Fruit fly (Drosophila melanogaster) Kc167 (cell line): ENCODE data around the gene CG3513.

Source experiments
- Myc ChIP-seq: fragments of >200 bp; optimal IDR thresholded peaks from 2 replicates; lab custom pipeline; 2017; ENCODE audit warnings: missing external identifiers
- Sin3A ChIP-seq: fragments of >200 bp; optimal IDR thresholded peaks from 2 replicates; lab custom pipeline; 2018; ENCODE audit warnings: missing external identifiers
- h ChIP-seq: fragments of >200 bp; optimal IDR thresholded peaks from 3 replicates; lab custom pipeline; 2018; ENCODE audit warnings: missing external identifiers
- insv ChIP-seq: fragments of >200 bp; optimal IDR thresholded peaks from 3 replicates; lab custom pipeline; 2018; ENCODE audit warnings: missing external identifiers
- psq ChIP-seq: fragments of >200 bp; optimal IDR thresholded peaks from 2 replicates; lab custom pipeline; 2017; ENCODE audit warnings: missing external identifiers
- ttk ChIP-seq: sonication (Bioruptor generic); optimal IDR thresholded peaks from 2 replicates; lab custom pipeline; 2017; ENCODE audit warnings: missing external identifiers

Gene CG3513

dm6 chr2L:3662307-3662795, 30.6 kb downstream of the CG3513 start, which contains the start of gene Drgx:
Drgx (plus strand) TSS chr2L:3662745.
- TF ChIP-seq insv (lab: Kevin White, UChicago) (no peak), Sin3A (lab: Kevin White, UChicago) (no peak)

- no peak for TF ChIP-seq Sin3A (lab: Kevin White, UChicago)
- no peak for TF ChIP-seq psq (lab: Kevin White, UChicago)
- TF ChIP-seq insv (lab: Kevin White, UChicago) = no peak
- no peak for TF ChIP-seq ttk (lab: Kevin White, UChicago)
- no peak for TF ChIP-seq h
- no peak for TF ChIP-seq Myc
Measured at dm6 chr2L:3657349-3658142, 35.4 kb downstream of the CG3513 start.

- TF ChIP-seq Myc (no peak), ttk (lab: Kevin White, UChicago) (no peak), h (no peak)
Measured at dm6 chr2L:3656667-3657066, 36.3 kb downstream of the CG3513 start, which contains the start of gene for. for (minus strand) TSS chr2L:3656953.

- TF ChIP-seq Sin3A (lab: Kevin White, UChicago) = no peak
- no peak for TF ChIP-seq ttk (lab: Kevin White, UChicago)
Measured at dm6 chr2L:3655698-3656105, 37.3 kb downstream of the CG3513 start.

dm6 chr2L:3654956-3655618, 37.9 kb downstream of the CG3513 start:
- TF ChIP-seq h (no peak), Sin3A (lab: Kevin White, UChicago) (no peak), insv (lab: Kevin White, UChicago) (no peak), Myc (no peak), ttk (lab: Kevin White, UChicago) (no peak), psq (lab: Kevin White, UChicago) (no peak)

DNA sequence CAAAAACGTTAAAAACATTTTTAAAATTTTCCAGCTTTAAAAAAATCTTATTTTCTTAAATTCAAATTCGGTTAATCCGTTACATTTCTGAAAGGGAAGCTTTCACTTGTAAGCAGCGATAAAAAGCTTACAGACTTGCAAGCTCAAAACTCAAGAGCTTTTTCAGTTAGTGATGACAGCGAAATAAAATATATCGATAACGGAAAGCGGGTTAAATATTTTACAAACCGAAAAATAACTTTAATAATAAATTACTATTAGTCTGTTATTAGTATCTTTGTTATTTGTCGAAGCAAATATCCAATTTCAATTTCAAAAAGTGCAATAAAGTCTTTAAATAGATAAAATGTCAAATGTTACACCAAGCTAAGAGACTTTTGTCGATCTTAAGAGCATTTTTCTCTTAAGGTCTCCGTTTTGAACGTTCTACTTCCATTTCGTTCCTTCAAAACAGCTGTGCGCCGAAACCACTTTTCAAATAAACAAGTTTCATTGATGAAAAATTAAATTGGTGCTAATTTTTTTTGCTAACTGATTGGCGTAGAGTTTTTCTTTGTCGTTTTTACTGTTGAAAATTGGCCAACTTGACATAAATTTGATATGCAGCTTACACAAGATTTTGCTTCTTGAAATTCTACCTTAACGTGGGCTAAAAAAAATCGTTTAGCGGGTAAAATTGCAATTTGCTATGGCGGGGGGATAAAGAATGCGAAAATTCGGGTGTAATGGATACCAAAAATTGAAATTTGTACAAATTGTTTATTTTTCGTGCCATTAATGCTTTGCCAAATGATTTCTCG, 44.6 kb downstream of the CG3513 start:
- TF ChIP-seq Myc = no peak

DNA sequence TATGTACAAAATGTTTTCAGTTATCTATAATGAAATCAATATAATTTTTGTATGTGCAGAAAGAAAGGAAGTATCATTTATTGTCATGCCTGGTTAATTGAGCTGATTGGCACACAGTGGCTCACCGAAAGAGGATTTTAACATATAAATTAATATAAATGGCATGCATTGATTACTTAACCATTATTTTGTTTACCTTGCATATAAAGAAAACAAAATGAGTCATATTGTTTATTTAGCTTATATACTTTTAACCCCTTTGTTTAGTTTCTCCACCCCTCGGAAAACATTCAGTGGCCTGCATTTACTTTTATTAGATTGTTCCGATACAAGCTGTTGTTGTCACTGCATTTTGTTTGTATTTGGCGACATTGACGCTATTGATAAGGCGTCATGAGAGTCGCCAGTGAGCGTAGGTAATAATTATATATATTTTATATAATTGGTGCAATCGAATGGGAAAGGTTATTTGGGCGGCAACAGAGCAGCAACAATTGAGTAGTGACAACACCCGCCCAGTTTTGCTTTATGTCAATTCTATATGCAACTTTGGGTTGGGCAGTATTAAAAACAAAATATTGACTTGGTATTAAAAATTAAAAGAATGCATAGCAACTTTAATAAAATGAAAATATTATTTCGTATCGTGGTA, 45.3 kb downstream of the CG3513 start:
- TF ChIP-seq insv (lab: Kevin White, UChicago) (no peak), Sin3A (lab: Kevin White, UChicago) (no peak), psq (lab: Kevin White, UChicago) (no peak), Myc (no peak), h (no peak), ttk (lab: Kevin White, UChicago) (no peak)

DNA sequence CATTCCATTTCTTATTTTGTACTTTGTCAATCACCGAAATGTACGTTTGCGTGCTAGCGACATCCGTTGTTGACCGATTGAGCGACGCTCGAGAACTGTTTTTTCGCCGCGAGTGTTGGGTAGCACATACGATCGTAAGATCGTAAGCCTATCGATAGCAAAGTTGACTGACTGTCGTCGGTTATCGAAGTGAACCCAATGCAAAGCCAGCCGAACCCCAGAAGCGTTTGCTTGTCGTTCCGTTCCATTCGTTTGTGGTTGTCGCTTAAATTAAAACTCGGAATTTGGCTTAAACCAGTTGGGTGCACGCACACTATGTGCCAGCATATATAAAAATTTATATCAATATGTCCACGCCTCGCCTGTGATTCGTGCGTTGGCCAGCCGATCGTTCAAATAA, 46.9 kb downstream of the CG3513 start:
- TF ChIP-seq h (no peak), psq (lab: Kevin White, UChicago) (no peak), Myc (no peak), ttk (lab: Kevin White, UChicago) (no peak), insv (lab: Kevin White, UChicago) (no peak), Sin3A (lab: Kevin White, UChicago) (no peak)

dm6 chr2L:3645339-3645738, 47.6 kb downstream of the CG3513 start:
- no peak for TF ChIP-seq insv (lab: Kevin White, UChicago)
- TF ChIP-seq Myc = no peak
- TF ChIP-seq Sin3A (lab: Kevin White, UChicago) = no peak
- no peak for TF ChIP-seq h
- TF ChIP-seq ttk (lab: Kevin White, UChicago) = no peak
- TF ChIP-seq psq (lab: Kevin White, UChicago) = no peak
